ENCODE assay signal across 5 fruit fly cellular contexts in the genomic region with DNA sequence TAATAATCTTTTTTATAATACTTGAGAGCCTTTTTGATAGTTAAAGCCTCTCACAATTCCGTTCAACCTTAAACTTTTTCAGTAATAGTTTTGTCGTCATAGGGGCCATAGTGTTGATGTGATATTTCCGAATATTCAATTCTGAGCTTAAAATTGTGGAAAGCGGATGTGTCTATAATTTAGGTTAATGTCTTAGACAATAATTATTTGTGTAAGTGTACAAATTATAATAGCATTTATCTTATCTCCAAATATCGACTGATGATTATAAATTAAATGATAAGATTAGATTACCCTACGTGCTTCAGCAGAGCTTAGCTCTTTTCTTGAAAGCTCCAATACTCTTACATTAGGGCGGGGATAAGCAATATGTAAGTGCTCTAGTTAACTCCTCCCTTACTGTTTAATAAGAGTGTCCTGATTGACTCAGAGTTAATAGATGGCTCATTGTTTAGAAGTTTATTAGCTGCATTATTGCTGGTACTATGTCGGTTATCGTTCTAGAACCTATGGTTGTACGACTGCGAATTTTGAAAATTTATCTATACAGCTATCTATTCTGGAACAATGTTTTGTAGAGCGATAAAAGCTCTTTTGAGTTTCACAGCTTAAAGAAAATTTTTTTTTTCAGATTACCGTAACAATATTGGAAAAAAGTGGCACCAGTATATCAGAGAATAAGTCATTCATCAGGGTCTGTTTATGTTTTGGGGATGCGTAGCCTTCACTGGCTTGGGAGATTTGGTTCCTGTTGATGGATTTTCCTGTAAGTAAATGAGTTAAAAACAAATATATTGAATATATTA.
A peak's percentile ranks its signal among the peaks of the same experiment; 100 is the strongest.
TF ChIP-seq lines count a peak whose summit lies in the region.

No protein-coding gene starts in this region.

- TF ChIP-seq CTCF in whole organism, embryonic (GFP tag; optimal IDR thresholded peaks at IDR 0.05; lab: Kevin White, UChicago) = no peak

TF ChIP-seq in whole organism, adult, 20 proteins besides CTCF, POLR2A, EP300 and RAD21 (continues in another document):
- TF ChIP-seq CG7045 (GFP tag; optimal IDR thresholded peaks at IDR 0.05; lab: Kevin White, UChicago) (peak; percentile 21), cic (GFP tag; optimal IDR thresholded peaks at IDR 0.05; lab: Kevin White, UChicago) (peak; percentile 47), CG7101 (tag; optimal IDR thresholded peaks at IDR 0.05; lab: Kevin White, UChicago) (peak; percentile 39), CG5204 (GFP tag; optimal IDR thresholded peaks at IDR 0.05; lab: Kevin White, UChicago) (peak; percentile 74), ovo (GFP tag; optimal IDR thresholded peaks at IDR 0.05; lab: Kevin White, UChicago) (no peak), CG33017 (tag; optimal IDR thresholded peaks at IDR 0.05; lab: Kevin White, UChicago) (peak; percentile 37), CG11617 (GFP tag; optimal IDR thresholded peaks at IDR 0.05; lab: Kevin White, UChicago) (peak; percentile 80), CG12768 (GFP tag; optimal IDR thresholded peaks at IDR 0.05; lab: Kevin White, UChicago) (peak; percentile 15), cnc (optimal IDR thresholded peaks at IDR 0.05; lab: Kevin White, UChicago) (no peak), Clk (GFP tag; optimal IDR thresholded peaks at IDR 0.05; lab: Kevin White, UChicago) (no peak), CG1620 (GFP tag; optimal IDR thresholded peaks at IDR 0.05; lab: Kevin White, UChicago) (no peak), Mnt (GFP tag; optimal IDR thresholded peaks at IDR 0.05; lab: Kevin White, UChicago) (no peak), pad (GFP tag; optimal IDR thresholded peaks at IDR 0.05; lab: Kevin White, UChicago) (no peak), toe (GFP tag; optimal IDR thresholded peaks at IDR 0.05; lab: Kevin White, UChicago) (peak; percentile 45), CG14711 (tag; optimal IDR thresholded peaks at IDR 0.05; lab: Kevin White, UChicago) (no peak), kay (GFP tag; lab: Kevin White, UChicago; ENCODE audit: borderline replicate concordance) (no peak)

TF ChIP-seq in whole organism, embryonic, 481 proteins besides CTCF, POLR2A, EP300 and RAD21 (continues in another document):
- TF ChIP-seq Bteb2 (GFP tag; optimal IDR thresholded peaks at IDR 0.05; lab: Kevin White, UChicago) = no peak
- no peak for TF ChIP-seq HHEX (GFP tag; optimal IDR thresholded peaks at IDR 0.05; lab: Kevin White, UChicago)
- TF ChIP-seq ken (GFP tag; IDR thresholded peaks at IDR 0.05; lab: Robert Waterston, UW) = no peak
- TF ChIP-seq CG8478 (optimal IDR thresholded peaks at IDR 0.05; lab: Kevin White, UChicago) = no peak
- TF ChIP-seq CG4360 (GFP tag; IDR thresholded peaks at IDR 0.05; lab: Robert Waterston, UW) = no peak
- no peak for TF ChIP-seq zen2 (GFP tag; IDR thresholded peaks at IDR 0.05; lab: Robert Waterston, UW; ENCODE audit: partially characterized antibody)
- TF ChIP-seq chif (GFP tag; optimal IDR thresholded peaks at IDR 0.05; lab: Kevin White, UChicago) = no peak
- no peak for TF ChIP-seq CG2199 (GFP tag; IDR thresholded peaks at IDR 0.05; lab: Robert Waterston, UW)
- no peak for TF ChIP-seq CG18476 (GFP tag; optimal IDR thresholded peaks at IDR 0.05; lab: Kevin White, UChicago)
- TF ChIP-seq z (GFP tag; IDR thresholded peaks at IDR 0.05; lab: Robert Waterston, UW) = no peak
- TF ChIP-seq CG9437 (GFP tag; optimal IDR thresholded peaks at IDR 0.05; lab: Kevin White, UChicago) = peak; percentile 59
- peak; percentile 69 for TF ChIP-seq CG15073 (GFP tag; optimal IDR thresholded peaks at IDR 0.05; lab: Kevin White, UChicago)
- TF ChIP-seq al (GFP tag; IDR thresholded peaks at IDR 0.05; lab: Robert Waterston, UW) = no peak
- no peak for TF ChIP-seq CG18262 (tag; optimal IDR thresholded peaks at IDR 0.05; lab: Kevin White, UChicago)
- no peak for TF ChIP-seq CG32772 (GFP tag; IDR thresholded peaks at IDR 0.05; lab: Robert Waterston, UW)
- no peak for TF ChIP-seq CG6765 (GFP tag; optimal IDR thresholded peaks at IDR 0.05; lab: Kevin White, UChicago)
- no peak for TF ChIP-seq ac (GFP tag; optimal IDR thresholded peaks at IDR 0.05; lab: Kevin White, UChicago)
- no peak for TF ChIP-seq crc (GFP tag; optimal IDR thresholded peaks at IDR 0.05; lab: Kevin White, UChicago)

TF ChIP-seq in whole organism, prepupa, 60 proteins besides CTCF, POLR2A, EP300 and RAD21:
- TF ChIP-seq CG8319 (GFP tag; optimal IDR thresholded peaks at IDR 0.05; lab: Kevin White, UChicago) (no peak), CG8632 (GFP tag; optimal IDR thresholded peaks at IDR 0.05; lab: Kevin White, UChicago) (peak; percentile 11), acj6 (GFP tag; optimal IDR thresholded peaks at IDR 0.05; lab: Kevin White, UChicago) (peak; percentile 35), spab (GFP tag; optimal IDR thresholded peaks at IDR 0.05; lab: Kevin White, UChicago) (no peak), CG31627 (GFP tag; optimal IDR thresholded peaks at IDR 0.05; lab: Kevin White, UChicago) (peak; percentile 23), Sox14 (GFP tag; optimal IDR thresholded peaks at IDR 0.05; lab: Kevin White, UChicago) (peak; percentile 8), topi (GFP tag; optimal IDR thresholded peaks at IDR 0.05; lab: Kevin White, UChicago) (peak; percentile 19), esn (GFP tag; optimal IDR thresholded peaks at IDR 0.05; lab: Kevin White, UChicago) (peak; percentile 52), Sox15 (GFP tag; optimal IDR thresholded peaks at IDR 0.05; lab: Kevin White, UChicago) (peak; percentile 11), Met (GFP tag; optimal IDR thresholded peaks at IDR 0.05; lab: Kevin White, UChicago) (peak; percentile 50), Sox102F (GFP tag; optimal IDR thresholded peaks at IDR 0.05; lab: Kevin White, UChicago) (peak; percentile 17), CG8119 (GFP tag; IDR thresholded peaks at IDR 0.05; lab: Robert Waterston, UW) (no peak), CG6854 (GFP tag; optimal IDR thresholded peaks at IDR 0.05; lab: Kevin White, UChicago) (no peak), lz (GFP tag; optimal IDR thresholded peaks at IDR 0.05; lab: Kevin White, UChicago) (peak; percentile 14), CG6792 (GFP tag; optimal IDR thresholded peaks at IDR 0.05; lab: Kevin White, UChicago) (no peak), CG34406 (GFP tag; optimal IDR thresholded peaks at IDR 0.05; lab: Kevin White, UChicago) (peak; percentile 18), vri (GFP tag; optimal IDR thresholded peaks at IDR 0.05; lab: Kevin White, UChicago) (peak; percentile 76), svp (GFP tag; lab: Kevin White, UChicago) (peak; percentile 72)

TF ChIP-seq in whole organism, pupa, 21 proteins besides CTCF, POLR2A, EP300 and RAD21:
- TF ChIP-seq Ets98B (GFP tag; IDR thresholded peaks at IDR 0.05; lab: Robert Waterston, UW) = no peak
- peak; percentile 21 for TF ChIP-seq Snoo (tag; optimal IDR thresholded peaks at IDR 0.05; lab: Kevin White, UChicago)

TF ChIP-seq in whole organism, wandering third instar larva, 38 proteins besides CTCF, POLR2A, EP300 and RAD21 (continues in another document):
- TF ChIP-seq dmrt93B (GFP tag; optimal IDR thresholded peaks at IDR 0.05; lab: Kevin White, UChicago) (no peak), GATAd (GFP tag; optimal IDR thresholded peaks at IDR 0.05; lab: Kevin White, UChicago) (no peak), CrebA (GFP tag; optimal IDR thresholded peaks at IDR 0.05; lab: Kevin White, UChicago; ENCODE audit: borderline replicate concordance) (no peak), OdsH (GFP tag; optimal IDR thresholded peaks at IDR 0.05; lab: Kevin White, UChicago) (peak; percentile 37), Dif (GFP tag; optimal IDR thresholded peaks at IDR 0.05; lab: Kevin White, UChicago; ENCODE audit: partially characterized antibody) (no peak), Hr83 (GFP tag; optimal IDR thresholded peaks at IDR 0.05; lab: Kevin White, UChicago; ENCODE audit: poor library complexity, severe bottlenecking) (no peak), tai (GFP tag; optimal IDR thresholded peaks at IDR 0.05; lab: Kevin White, UChicago) (no peak), CG9705 (GFP tag; optimal IDR thresholded peaks at IDR 0.05; lab: Kevin White, UChicago) (no peak), ey (GFP tag; optimal IDR thresholded peaks at IDR 0.05; lab: Kevin White, UChicago) (peak; percentile 51), Abd-B (GFP tag; optimal IDR thresholded peaks at IDR 0.05; lab: Kevin White, UChicago) (no peak), Mio (GFP tag; optimal IDR thresholded peaks at IDR 0.05; lab: Kevin White, UChicago) (no peak), dsf (GFP tag; optimal IDR thresholded peaks at IDR 0.05; lab: Kevin White, UChicago; ENCODE audit: borderline replicate concordance) (no peak), brk (GFP tag; optimal IDR thresholded peaks at IDR 0.05; lab: Kevin White, UChicago) (no peak), usp (GFP tag; optimal IDR thresholded peaks at IDR 0.05; lab: Kevin White, UChicago) (no peak), fru (GFP tag; optimal IDR thresholded peaks at IDR 0.05; lab: Kevin White, UChicago) (peak; percentile 46), dl (GFP tag; optimal IDR thresholded peaks at IDR 0.05; lab: Kevin White, UChicago; ENCODE audit: insufficient read depth in 1 of 2, partially characterized antibody in 2 of 2) (no peak), br (GFP tag; optimal IDR thresholded peaks at IDR 0.05; lab: Kevin White, UChicago) (no peak), rgr (GFP tag; optimal IDR thresholded peaks at IDR 0.05; lab: Kevin White, UChicago) (peak; percentile 34), sv (GFP tag; optimal IDR thresholded peaks at IDR 0.05; lab: Kevin White, UChicago) (peak; percentile 24), Vsx2 (GFP tag; optimal IDR thresholded peaks at IDR 0.05; lab: Kevin White, UChicago; ENCODE audit: partially characterized antibody) (peak; percentile 2), CG32264 (GFP tag; optimal IDR thresholded peaks at IDR 0.05; lab: Kevin White, UChicago) (no peak), Dfd (GFP tag; optimal IDR thresholded peaks at IDR 0.05; lab: Kevin White, UChicago) (no peak), psq (GFP tag; optimal IDR thresholded peaks at IDR 0.05; lab: Kevin White, UChicago) (peak; percentile 15), Jra (GFP tag; optimal IDR thresholded peaks at IDR 0.05; lab: Kevin White, UChicago) (no peak), sage (GFP tag; optimal IDR thresholded peaks at IDR 0.05; lab: Kevin White, UChicago) (no peak), foxo (GFP tag; optimal IDR thresholded peaks at IDR 0.05; lab: Kevin White, UChicago) (peak in 1 of 2 experiments; percentile 31), jim (GFP tag; optimal IDR thresholded peaks at IDR 0.05; lab: Kevin White, UChicago) (no peak), HLH106 (tag; optimal IDR thresholded peaks at IDR 0.05; lab: Kevin White, UChicago) (peak; percentile 16), woc (GFP tag; optimal IDR thresholded peaks at IDR 0.05; lab: Kevin White, UChicago) (no peak), pan (optimal IDR thresholded peaks at IDR 0.05; lab: Kevin White, UChicago) (no peak), Hr78 (GFP tag; optimal IDR thresholded peaks at IDR 0.05; lab: Kevin White, UChicago) (no peak), Hnf4 (GFP tag; optimal IDR thresholded peaks at IDR 0.05; lab: Kevin White, UChicago) (no peak), h (GFP tag; optimal IDR thresholded peaks at IDR 0.05; lab: Kevin White, UChicago) (no peak)
